Worm (Caenorhabditis elegans): ENCODE measurements around the gene wip-1.

The wip-1 gene

DNA sequence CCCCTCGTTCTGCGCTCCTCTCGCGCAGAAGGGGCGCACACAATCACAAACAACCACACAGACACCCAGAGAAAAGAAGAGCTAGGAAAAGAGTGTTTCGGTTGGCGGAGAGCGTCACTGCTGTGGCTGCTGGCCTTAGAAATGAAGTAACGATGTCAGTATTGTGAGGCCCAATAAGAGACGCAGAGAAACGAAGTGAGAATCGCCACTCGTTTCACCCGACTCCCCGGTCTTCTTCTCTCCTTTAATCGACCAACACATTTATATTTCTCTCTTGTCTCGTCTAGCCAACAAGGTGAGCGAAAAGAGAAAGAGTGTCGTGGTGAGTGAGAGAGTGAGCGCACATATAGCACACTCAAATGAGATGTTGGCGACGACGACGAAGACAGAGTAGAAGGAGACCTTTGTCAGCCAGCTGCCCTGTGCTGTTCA, 4.5 kb upstream of the wip-1 start (continued):
- TF ChIP-seq fkh-10 (GFP tag; optimal IDR thresholded peaks at IDR 0.05) = peak; percentile 35
- TF ChIP-seq tbx-7 (tag; optimal IDR thresholded peaks at IDR 0.05) = no peak
- TF ChIP-seq madf-2 (tag; optimal IDR thresholded peaks at IDR 0.05) = peak; percentile 56
- no peak for TF ChIP-seq hlh-13 (GFP tag; optimal IDR thresholded peaks at IDR 0.05)
- TF ChIP-seq pha-4 (tag; optimal IDR thresholded peaks at IDR 0.05) = no peak
- no peak for TF ChIP-seq K02D7.2 (tag; optimal IDR thresholded peaks at IDR 0.05)
- no peak for TF ChIP-seq hlh-15 (tag; optimal IDR thresholded peaks at IDR 0.05)
- TF ChIP-seq K09A11.1 (tag; optimal IDR thresholded peaks at IDR 0.05; ENCODE audit: insufficient read depth) = peak; percentile 28
- TF ChIP-seq odd-2 (tag; optimal IDR thresholded peaks at IDR 0.05) = peak; percentile 29
- TF ChIP-seq ceh-24 (tag; optimal IDR thresholded peaks at IDR 0.05) = no peak
- TF ChIP-seq pros-1 (tag; optimal IDR thresholded peaks at IDR 0.05) = peak; percentile 84
- TF ChIP-seq npax-4 (tag; optimal IDR thresholded peaks at IDR 0.05) = no peak
- no peak for TF ChIP-seq ceh-30 (tag; optimal IDR thresholded peaks at IDR 0.05)
- TF ChIP-seq fkh-6 (tag; optimal IDR thresholded peaks at IDR 0.05) = no peak
- TF ChIP-seq ceh-22 (tag; optimal IDR thresholded peaks at IDR 0.05) = no peak
- TF ChIP-seq pag-3 (tag; optimal IDR thresholded peaks at IDR 0.05; ENCODE audit: borderline replicate concordance) = peak; percentile 51
- TF ChIP-seq mec-3 (tag; optimal IDR thresholded peaks at IDR 0.05; ENCODE audit: borderline replicate concordance) = peak; percentile 38
- peak; percentile 96 for TF ChIP-seq unc-42 (tag; optimal IDR thresholded peaks at IDR 0.05)
- peak; percentile 67 for TF ChIP-seq pax-1 (tag; optimal IDR thresholded peaks at IDR 0.05)
- peak; percentile 74 for TF ChIP-seq ceh-19 (GFP tag; optimal IDR thresholded peaks at IDR 0.05)
- TF ChIP-seq sox-2 (GFP tag; IDR thresholded peaks at IDR 0.05) = peak; percentile 53; the same call in 1 of the 2 replicates
- no peak for TF ChIP-seq pat-9 (tag; optimal IDR thresholded peaks at IDR 0.05)
- TF ChIP-seq pqm-1 (tag; optimal IDR thresholded peaks at IDR 0.05) = peak; percentile 23
- TF ChIP-seq syd-9 (tag; optimal IDR thresholded peaks at IDR 0.05) = peak; percentile 83
- TF ChIP-seq unc-3 (GFP tag; conservative IDR thresholded peaks at IDR 0.05) = no peak
- TF ChIP-seq unc-3 (tag; optimal IDR thresholded peaks at IDR 0.05) = no peak
- peak; percentile 73 for TF ChIP-seq hlh-30 (tag; optimal IDR thresholded peaks at IDR 0.05; ENCODE audit: insufficient read depth)
- TF ChIP-seq Y22D7AL.16 (tag; optimal IDR thresholded peaks at IDR 0.05) = no peak
- TF ChIP-seq tbx-2 (tag; optimal IDR thresholded peaks at IDR 0.05) = peak; percentile 97
- no peak for TF ChIP-seq che-1 (tag; optimal IDR thresholded peaks at IDR 0.05)
- peak; percentile 84 for TF ChIP-seq ets-4 (tag; optimal IDR thresholded peaks at IDR 0.05)
- TF ChIP-seq lin-11 (tag; optimal IDR thresholded peaks at IDR 0.05) = no peak
- peak; percentile 51 for TF ChIP-seq T23F11.4 (GFP tag; optimal IDR thresholded peaks at IDR 0.05)
- no peak for TF ChIP-seq ztf-16 (tag; optimal IDR thresholded peaks at IDR 0.05)
- no peak for TF ChIP-seq ceh-45 (GFP tag; IDR thresholded peaks at IDR 0.05)
- TF ChIP-seq rnt-1 (tag; optimal IDR thresholded peaks at IDR 0.05) = peak; percentile 90
- TF ChIP-seq nfya-1 (tag; optimal IDR thresholded peaks at IDR 0.05) = peak; percentile 96
- TF ChIP-seq elt-4 (tag; optimal IDR thresholded peaks at IDR 0.05) = no peak
- peak; percentile 65 for TF ChIP-seq hlh-8 (tag; optimal IDR thresholded peaks at IDR 0.05)

ce11 chrIII:5017550-5017949, 889 bp upstream of the wip-1 start, which contains the start of gene larp-1:
larp-1 (minus strand) TSS chrIII:5017650.
- no peak for TF ChIP-seq nhr-232 (tag; optimal IDR thresholded peaks at IDR 0.05)

DNA sequence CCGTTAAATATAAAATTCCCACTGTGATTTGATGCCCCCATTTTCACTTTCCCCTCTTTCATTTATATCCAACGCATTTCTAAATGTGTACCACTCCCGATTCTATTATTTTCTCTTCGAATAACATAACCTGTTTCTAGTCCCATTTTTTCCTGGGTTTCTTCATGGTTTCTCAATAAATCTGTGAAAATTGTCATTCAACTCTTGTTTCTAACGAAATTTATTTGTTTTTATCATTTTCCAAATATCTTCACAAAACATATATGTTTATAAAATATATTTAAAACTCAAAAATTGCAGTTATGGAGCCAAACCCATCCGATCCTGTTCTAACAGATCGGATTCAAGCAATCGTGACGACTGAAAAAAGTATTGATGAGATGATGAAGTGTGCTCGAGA, 2.5 kb downstream of the wip-1 start, which contains the start of gene mdt-11:
Gene mdt-11, plus strand, starts transcription at position 301 of the 400 bp plus-strand sequence.
- TF ChIP-seq T23F11.4 (GFP tag; optimal IDR thresholded peaks at IDR 0.05) (no peak), C38D4.7 (GFP tag; optimal IDR thresholded peaks at IDR 0.05) (no peak), madf-2 (tag; optimal IDR thresholded peaks at IDR 0.05) (no peak), ceh-31 (tag; optimal IDR thresholded peaks at IDR 0.05) (no peak), pqm-1 (tag; optimal IDR thresholded peaks at IDR 0.05) (no peak), C08G9.2 (tag; optimal IDR thresholded peaks at IDR 0.05) (no peak), unc-3 (GFP tag; conservative IDR thresholded peaks at IDR 0.05) (no peak), unc-3 (tag; optimal IDR thresholded peaks at IDR 0.05) (no peak), tbx-7 (tag; optimal IDR thresholded peaks at IDR 0.05) (no peak), unc-55 (GFP tag; optimal IDR thresholded peaks at IDR 0.05) (no peak), ttx-3 (tag; optimal IDR thresholded peaks at IDR 0.05) (no peak), fkh-6 (tag; optimal IDR thresholded peaks at IDR 0.05) (no peak)

Data from whole organism, late embryonic.